Worm (Caenorhabditis elegans) whole organism, young adult: ENCODE results near the gene R11D1.10.

Experiments used
- B0336.3 ChIP-seq: fragments of 200-800 bp; sonication (Bioruptor generic); IDR thresholded peaks from 2 replicates; pipeline ENCODE4 v1.3.6; 2022; ENCODE audit warnings: missing genetic modification characterization, missing compliant biosample characterization
- C17E4.6 ChIP-seq: fragments of 200-800 bp; sonication (Bioruptor generic); IDR thresholded peaks from 2 replicates; pipeline ENCODE4 v1.3.6; 2022; ENCODE audit warnings: missing genetic modification reagents, missing genetic modification characterization, missing compliant biosample characterization
- D2030.7 ChIP-seq: fragments of 200-800 bp; sonication (Bioruptor generic); IDR thresholded peaks from 2 replicates; pipeline ENCODE4 v1.3.6; 2022; ENCODE audit warnings: missing genetic modification reagents, missing genetic modification characterization, missing compliant biosample characterization
- F33H1.4 ChIP-seq: fragments of 200-800 bp; sonication (Bioruptor generic); IDR thresholded peaks from 2 replicates; pipeline ENCODE4 v1.3.6; 2022; ENCODE audit warnings: missing genetic modification reagents, missing genetic modification characterization, missing compliant biosample characterization
- F52B5.7 ChIP-seq: sonication (generic microtip); optimal IDR thresholded peaks from 2 replicates; lab custom pipeline; 2016; ENCODE audit warnings: mild to moderate bottlenecking, missing genetic modification characterization, missing compliant biosample characterization
- K12H6.12 ChIP-seq: fragments of 200-800 bp; sonication (Bioruptor generic); optimal IDR thresholded peaks from 2 replicates; lab custom pipeline; 2018; ENCODE audit warnings: mild to moderate bottlenecking, missing genetic modification characterization, missing compliant biosample characterization
- attf-5 ChIP-seq: fragments of 200-800 bp; sonication (Bioruptor generic); optimal IDR thresholded peaks from 2 replicates; lab custom pipeline; 2018; ENCODE audit warnings: mild to moderate bottlenecking, missing genetic modification characterization, missing compliant biosample characterization
- bed-1 ChIP-seq: fragments of 200-800 bp; sonication (Bioruptor generic); IDR thresholded peaks from 2 replicates; pipeline ENCODE4 v1.3.6; 2022; ENCODE audit warnings: missing genetic modification reagents, missing genetic modification characterization, missing compliant biosample characterization
- cebp-1 ChIP-seq, 2 experiments: fragments of 200-800 bp in 1 of 2; sonication (Bioruptor generic) in 1 of 2; sonication (generic microtip) in 1 of 2; IDR thresholded peaks in 1 of 2; optimal IDR thresholded peaks in 1 of 2; 2 replicates each; pipeline versions ENCODE4 v1.3.6 to Lab custom; 2017 to 2022; ENCODE audit warnings: missing compliant biosample characterization in 2 of 2, missing genetic modification characterization in 2 of 2, mild to moderate bottlenecking in 1 of 2, missing genetic modification reagents in 1 of 2, moderate library complexity in 1 of 2
- ceh-58 ChIP-seq: fragments of 200-800 bp; sonication (Bioruptor generic); IDR thresholded peaks from 2 replicates; pipeline ENCODE4 v1.3.6; 2022; ENCODE audit warnings: missing genetic modification characterization, missing compliant biosample characterization
- ceh-91 ChIP-seq: fragments of 200-800 bp; sonication (Bioruptor generic); IDR thresholded peaks from 2 replicates; pipeline ENCODE4 v1.3.6; 2022; ENCODE audit warnings: missing genetic modification reagents, missing genetic modification characterization, missing compliant biosample characterization
- chd-7 ChIP-seq: sonication (generic microtip); optimal IDR thresholded peaks from 2 replicates; lab custom pipeline; 2016; ENCODE audit warnings: mild to moderate bottlenecking, missing genetic modification characterization, moderate library complexity, missing compliant biosample characterization
- die-1 ChIP-seq: sonication (generic microtip); optimal IDR thresholded peaks from 2 replicates; lab custom pipeline; 2016; ENCODE audit warnings: missing genotype, mild to moderate bottlenecking, missing genetic modification characterization, missing compliant biosample characterization
- dox-1 ChIP-seq: fragments of 200-800 bp; sonication (Bioruptor generic); IDR thresholded peaks from 2 replicates; pipeline ENCODE4 v1.3.6; 2022; ENCODE audit warnings: missing genetic modification reagents, missing genetic modification characterization, missing compliant biosample characterization
- egl-18 ChIP-seq: fragments of 200-800 bp; sonication (Bioruptor generic); IDR thresholded peaks from 2 replicates; pipeline ENCODE4 v1.3.6; 2022; ENCODE audit warnings: missing genetic modification reagents, missing genetic modification characterization, missing compliant biosample characterization
- egrh-3 ChIP-seq: fragments of 200-800 bp; sonication (Bioruptor generic); IDR thresholded peaks from 2 replicates; pipeline ENCODE4 v1.3.6; 2022; ENCODE audit warnings: missing genetic modification reagents, missing genetic modification characterization, missing compliant biosample characterization
- ets-4 ChIP-seq: fragments of 200-800 bp; sonication (Bioruptor generic); optimal IDR thresholded peaks from 2 replicates; lab custom pipeline; 2018; ENCODE audit warnings: mild to moderate bottlenecking, missing genetic modification characterization, missing compliant biosample characterization
- hmg-1.2 ChIP-seq: fragments of 200-800 bp; sonication (Bioruptor generic); IDR thresholded peaks from 2 replicates; pipeline ENCODE4 v1.3.6; 2022; ENCODE audit warnings: missing genetic modification reagents, missing genetic modification characterization, missing compliant biosample characterization
- hmg-20 ChIP-seq: fragments of 200-800 bp; sonication (Bioruptor generic); IDR thresholded peaks from 2 replicates; pipeline ENCODE4 v1.3.6; 2022; ENCODE audit warnings: missing genetic modification reagents, missing genetic modification characterization, missing compliant biosample characterization
- hrde-1 ChIP-seq: sonication (generic microtip); optimal IDR thresholded peaks from 2 replicates; lab custom pipeline; 2016; ENCODE audit warnings: missing genetic modification characterization, mild to moderate bottlenecking, missing compliant biosample characterization, moderate library complexity, missing genotype, missing genetic modification reagents, borderline replicate concordance
- let-607 ChIP-seq, 2 experiments: fragments of 200-800 bp in 1 of 2; sonication (Bioruptor generic) in 1 of 2; sonication (generic microtip) in 1 of 2; optimal IDR thresholded peaks; 2 replicates each; lab custom pipeline; 2016 to 2018; ENCODE audit warnings: mild to moderate bottlenecking in 2 of 2, missing compliant biosample characterization in 2 of 2, missing genetic modification characterization in 2 of 2, moderate library complexity in 2 of 2, missing genotype in 1 of 2
- lsl-1 ChIP-seq: fragments of 200-800 bp; sonication (Bioruptor generic); optimal IDR thresholded peaks from 2 replicates; lab custom pipeline; 2018; ENCODE audit warnings: mild to moderate bottlenecking, missing genetic modification characterization, moderate library complexity, missing compliant biosample characterization
- madf-10 ChIP-seq: sonication (generic microtip); optimal IDR thresholded peaks from 2 replicates; lab custom pipeline; 2016; ENCODE audit warnings: mild to moderate bottlenecking, missing genetic modification characterization, missing compliant biosample characterization
- madf-6 ChIP-seq: fragments of 200-800 bp; sonication (Bioruptor generic); IDR thresholded peaks from 2 replicates; pipeline ENCODE4 v1.3.6; 2022; ENCODE audit warnings: missing genetic modification reagents, missing genetic modification characterization, missing compliant biosample characterization
- madf-8 ChIP-seq: fragments of 200-800 bp; sonication (Bioruptor generic); conservative IDR thresholded peaks from 2 replicates; pipeline ENCODE4 v1.3.6; 2022; ENCODE audit warnings: missing genetic modification reagents, missing genetic modification characterization, missing compliant biosample characterization
- mcd-1 ChIP-seq: fragments of 200-800 bp; sonication (Bioruptor generic); IDR thresholded peaks from 2 replicates; pipeline ENCODE4 v1.3.6; 2022; ENCODE audit warnings: missing genetic modification reagents, missing genetic modification characterization, missing compliant biosample characterization
- mel-28 ChIP-seq: sonication (generic microtip); optimal IDR thresholded peaks from 2 replicates; lab custom pipeline; 2016; ENCODE audit warnings: borderline replicate concordance, mild to moderate bottlenecking, missing genetic modification characterization, missing compliant biosample characterization
- nfyb-1 ChIP-seq: fragments of 200-800 bp; sonication (Bioruptor generic); IDR thresholded peaks from 2 replicates; pipeline ENCODE4 v1.3.6; 2022; ENCODE audit warnings: missing genetic modification reagents, missing genetic modification characterization, missing compliant biosample characterization
- nhr-179 ChIP-seq: sonication (generic microtip); optimal IDR thresholded peaks from 2 replicates; lab custom pipeline; 2016; ENCODE audit warnings: mild to moderate bottlenecking, missing genetic modification characterization, missing compliant biosample characterization
- nhr-80 ChIP-seq: sonication (generic microtip); optimal IDR thresholded peaks from 2 replicates; lab custom pipeline; 2016; ENCODE audit warnings: missing genetic modification characterization, missing compliant biosample characterization
- repo-1 ChIP-seq: sonication (generic microtip); optimal IDR thresholded peaks from 2 replicates; lab custom pipeline; 2017; ENCODE audit warnings: mild to moderate bottlenecking, missing genetic modification characterization, missing compliant biosample characterization
- snpc-1.3 ChIP-seq: sonication (generic microtip); optimal IDR thresholded peaks from 2 replicates; lab custom pipeline; 2017; ENCODE audit warnings: missing genetic modification characterization, mild to moderate bottlenecking, missing compliant biosample characterization, antibody characterized with exemption, moderate library complexity, missing genotype, missing genetic modification reagents; ENCODE audit not compliant: insufficient read depth
- snpc-3.4 ChIP-seq: sonication (generic microtip); optimal IDR thresholded peaks from 2 replicates; lab custom pipeline; 2017; ENCODE audit warnings: missing genetic modification characterization, mild to moderate bottlenecking, missing compliant biosample characterization, antibody characterized with exemption, moderate library complexity, missing genotype, missing genetic modification reagents
- somi-1 ChIP-seq: fragments of 200-800 bp; sonication (Bioruptor generic); optimal IDR thresholded peaks from 2 replicates; lab custom pipeline; 2018; ENCODE audit warnings: mild to moderate bottlenecking, missing genetic modification characterization, missing compliant biosample characterization
- sptf-2 ChIP-seq: fragments of 200-800 bp; sonication (Bioruptor generic); optimal IDR thresholded peaks from 2 replicates; lab custom pipeline; 2018; ENCODE audit warnings: mild to moderate bottlenecking, missing genetic modification characterization, missing compliant biosample characterization
- xnd-1 ChIP-seq: sonication (generic microtip); optimal IDR thresholded peaks from 2 replicates; lab custom pipeline; 2016; ENCODE audit warnings: missing genotype, missing genetic modification reagents, missing genetic modification characterization, missing compliant biosample characterization

The R11D1.10 gene

ce11 chrV:12695155-12695554 lies 34.2 kb upstream of the R11D1.10 start, which contains the start of gene parn-1:
TSS of gene parn-1 (minus strand) at chrV:12695255.
- TF ChIP-seq hrde-1 (no peak), F52B5.7 (no peak), sptf-2 (no peak), egrh-3 (GFP tag; lab: Robert Waterston, UW) (no peak), xnd-1 (tag; lab: Kevin White, UChicago) (no peak), C17E4.6 (GFP tag; lab: Robert Waterston, UW) (no peak), hmg-1.2 (no peak)
- TF ChIP-seq, all 124 proteins: peak for 0

ce11 chrV:12695968-12696367 lies 33.4 kb upstream of the R11D1.10 start, which contains the start of gene K10C8.4:
TSS of gene K10C8.4 (plus strand) at chrV:12696268.
- TF ChIP-seq nfyb-1, result no peak

ce11 chrV:12696790-12697189 lies 32.5 kb upstream of the R11D1.10 start:
- peak; percentile 87 for TF ChIP-seq madf-6 (GFP tag; lab: Robert Waterston, UW)
- TF ChIP-seq xnd-1 (tag; lab: Kevin White, UChicago), result peak; percentile 75
- TF ChIP-seq egl-18 (GFP tag; lab: Robert Waterston, UW), result no peak
- no peak for TF ChIP-seq B0336.3 (GFP tag; lab: Robert Waterston, UW)
- TF ChIP-seq mcd-1, result no peak
- peak; percentile 70 for TF ChIP-seq D2030.7 (GFP tag; lab: Robert Waterston, UW)
- TF ChIP-seq snpc-1.3, result peak; percentile 18
- TF ChIP-seq F33H1.4 (GFP tag; lab: Robert Waterston, UW), result peak; percentile 91
- peak; percentile 63 for TF ChIP-seq madf-8 (GFP tag; lab: Robert Waterston, UW)
- peak; percentile 40; the same call in 1 of the 2 replicates for TF ChIP-seq dox-1
- peak; percentile 93 for TF ChIP-seq lsl-1 (GFP tag; lab: Kevin White, UChicago)
- TF ChIP-seq ceh-91 (GFP tag; lab: Robert Waterston, UW), result peak; percentile 35; the same call in 1 of the 2 replicates
- TF ChIP-seq snpc-3.4 (tag; lab: Kevin White, UChicago), result peak; percentile 0

ce11 chrV:12697364-12697901 lies 31.9 kb upstream of the R11D1.10 start, which contains the start of gene istr-1:
TSS of gene istr-1 (plus strand) at chrV:12697858.
- no peak for TF ChIP-seq nhr-179 (tag; lab: Kevin White, UChicago)
- TF ChIP-seq attf-5 (GFP tag; lab: Kevin White, UChicago), result peak; percentile 44
- TF ChIP-seq mcd-1, result 0 out of 2 replicates have a peak, but pooled peaks have one; percentile 29
- TF ChIP-seq cebp-1 (GFP tag; IDR thresholded peaks at IDR 0.05; lab: Robert Waterston, UW), result peak; percentile 92
- peak; percentile 98 for TF ChIP-seq cebp-1 (tag; optimal IDR thresholded peaks at IDR 0.05; lab: Kevin White, UChicago)
- TF ChIP-seq nhr-80 (tag; lab: Kevin White, UChicago), result peak; percentile 23
- TF ChIP-seq let-607 (tag; optimal IDR thresholded peaks at IDR 0.05; lab: Kevin White, UChicago), result no peak
- TF ChIP-seq repo-1 (tag; lab: Kevin White, UChicago), result no peak
- TF ChIP-seq madf-6 (GFP tag; lab: Robert Waterston, UW), result no peak
- no peak for TF ChIP-seq bed-1 (GFP tag; lab: Robert Waterston, UW)

- no peak for TF ChIP-seq ceh-58 (GFP tag; lab: Robert Waterston, UW)
- TF ChIP-seq mel-28 (tag; lab: Kevin White, UChicago), result no peak
- TF ChIP-seq hrde-1, result no peak
- no peak for TF ChIP-seq xnd-1 (tag; lab: Kevin White, UChicago)
- no peak for TF ChIP-seq hmg-20
- no peak for TF ChIP-seq die-1
- TF ChIP-seq K12H6.12 (tag; lab: Kevin White, UChicago), result no peak
- TF ChIP-seq somi-1 (GFP tag; lab: Kevin White, UChicago), result no peak
- TF ChIP-seq madf-10 (tag; lab: Kevin White, UChicago), result no peak
- no peak for TF ChIP-seq nhr-179 (tag; lab: Kevin White, UChicago)
- TF ChIP-seq snpc-3.4 (tag; lab: Kevin White, UChicago), result no peak
- TF ChIP-seq chd-7, result no peak
- TF ChIP-seq ets-4 (GFP tag; lab: Kevin White, UChicago), result no peak
- TF ChIP-seq, all 124 proteins: peak for 0
Observed at ce11 chrV:12701613-12702012, 27.7 kb upstream of the R11D1.10 start.
